Fruit fly (Drosophila melanogaster) whole organism, embryonic: Measurements from ENCODE around the gene TotM.

Experiments
- ATbp ChIP-seq: fragments of 200-800 bp; sonication (Bioruptor generic); optimal IDR thresholded peaks from 2 replicates; lab custom pipeline; 2017; ENCODE audit warnings: missing biosample characterization, mild to moderate bottlenecking, missing genetic modification characterization, missing genetic modification reagents
- Asciz ChIP-seq: fragments of 200-800 bp; sonication (Bioruptor generic); optimal IDR thresholded peaks from 2 replicates; lab custom pipeline; 2017; ENCODE audit warnings: missing biosample characterization, mild to moderate bottlenecking, missing genetic modification characterization, missing genetic modification reagents
- Blimp-1 ChIP-seq: fragments of 200-800 bp; sonication (Bioruptor generic); optimal IDR thresholded peaks from 3 replicates; lab custom pipeline; 2018; ENCODE audit warnings: missing biosample characterization, missing genetic modification characterization, mild to moderate bottlenecking, moderate library complexity, missing genetic modification reagents
- CG1024 ChIP-seq: fragments of 200-800 bp; sonication (Bioruptor generic); IDR thresholded peaks from 2 replicates; pipeline ENCODE4 v1.3.6; 2022; ENCODE audit warnings: missing biosample characterization, missing genetic modification characterization
- CG10979 ChIP-seq: fragments of 200-800 bp; sonication (Bioruptor generic); optimal IDR thresholded peaks from 2 replicates; lab custom pipeline; 2018; ENCODE audit warnings: missing biosample characterization, mild to moderate bottlenecking, missing genetic modification characterization, moderate library complexity
- CG11093 ChIP-seq: fragments of 200-800 bp; sonication (Bioruptor generic); IDR thresholded peaks from 3 replicates; pipeline ENCODE4 v1.3.6; 2022; ENCODE audit warnings: missing biosample characterization, missing genetic modification characterization
- CG12104 ChIP-seq: fragments of 200-800 bp; sonication (Bioruptor generic); optimal IDR thresholded peaks from 3 replicates; lab custom pipeline; 2016; ENCODE audit warnings: missing biosample characterization, missing genetic modification characterization
- CG1233 ChIP-seq: fragments of 200-800 bp; sonication (Bioruptor generic); optimal IDR thresholded peaks from 4 replicates; lab custom pipeline; 2018; ENCODE audit warnings: missing biosample characterization, mild to moderate bottlenecking, missing genetic modification characterization
- CG12659 ChIP-seq: fragments of 200-800 bp; sonication (Bioruptor generic); optimal IDR thresholded peaks from 3 replicates; lab custom pipeline; 2017; ENCODE audit warnings: mild to moderate bottlenecking, missing biosample characterization, missing genetic modification reagents, missing genetic modification characterization
- CG13287 ChIP-seq: fragments of 200-800 bp; sonication (Bioruptor generic); IDR thresholded peaks from 2 replicates; pipeline ENCODE4 v1.3.6; 2022; ENCODE audit warnings: missing biosample characterization, missing genetic modification characterization; ENCODE audit not compliant: partially characterized antibody
- CG13894 ChIP-seq: fragments of 200-800 bp; sonication (Bioruptor generic); optimal IDR thresholded peaks from 3 replicates; lab custom pipeline; 2018; ENCODE audit warnings: missing biosample characterization, mild to moderate bottlenecking, missing genetic modification characterization, moderate library complexity
- CG17568 ChIP-seq: fragments of 200-800 bp; sonication (Bioruptor generic); optimal IDR thresholded peaks from 2 replicates; lab custom pipeline; 2018; ENCODE audit warnings: missing biosample characterization, mild to moderate bottlenecking, missing genetic modification characterization, moderate library complexity
- CG18262 ChIP-seq: fragments of 200-800 bp; optimal IDR thresholded peaks from 3 replicates; lab custom pipeline; 2019; ENCODE audit warnings: missing biosample characterization, mild to moderate bottlenecking, missing genetic modification characterization, moderate library complexity
- CG18619 ChIP-seq: fragments of 200-800 bp; sonication (Bioruptor generic); optimal IDR thresholded peaks from 3 replicates; lab custom pipeline; 2017; ENCODE audit warnings: missing biosample characterization, mild to moderate bottlenecking, missing genetic modification characterization
- CG30403 ChIP-seq: fragments of 200-800 bp; sonication (Bioruptor generic); optimal IDR thresholded peaks from 3 replicates; lab custom pipeline; 2016; ENCODE audit warnings: missing biosample characterization, missing genetic modification characterization
- CG3847 ChIP-seq: fragments of 200-800 bp; sonication (Bioruptor generic); IDR thresholded peaks from 2 replicates; pipeline ENCODE4 v1.3.6; 2022; ENCODE audit warnings: missing biosample characterization, missing genetic modification characterization
- CG5180 ChIP-seq: fragments of 200-800 bp; sonication (Bioruptor generic); optimal IDR thresholded peaks from 3 replicates; lab custom pipeline; 2017; ENCODE audit warnings: missing biosample characterization, missing genetic modification characterization, mild to moderate bottlenecking, moderate library complexity, missing genetic modification reagents
- CG6272 ChIP-seq: fragments of 200-800 bp; sonication (Bioruptor generic); IDR thresholded peaks from 2 replicates; pipeline ENCODE4 v1.3.6; 2022; ENCODE audit warnings: missing biosample characterization, missing genetic modification characterization
- CG6683 ChIP-seq: fragments of 200-800 bp; sonication (Bioruptor generic); optimal IDR thresholded peaks from 2 replicates; lab custom pipeline; 2017; ENCODE audit warnings: missing biosample characterization, mild to moderate bottlenecking, missing genetic modification characterization, missing genetic modification reagents
- CG7372 ChIP-seq: fragments of 200-800 bp; sonication (Bioruptor generic); IDR thresholded peaks from 2 replicates; pipeline ENCODE4 v1.3.6; 2022; ENCODE audit warnings: missing biosample characterization, missing genetic modification characterization
- CG8944 ChIP-seq: fragments of 200-800 bp; sonication (Bioruptor generic); optimal IDR thresholded peaks from 3 replicates; lab custom pipeline; 2016; ENCODE audit warnings: missing biosample characterization, missing genetic modification characterization
- Dad ChIP-seq: fragments of 200-800 bp; sonication (Bioruptor generic); optimal IDR thresholded peaks from 3 replicates; lab custom pipeline; 2016; ENCODE audit warnings: missing biosample characterization, missing genetic modification characterization
- E2f1 ChIP-seq: fragments of 200-800 bp; sonication (Bioruptor generic); IDR thresholded peaks from 2 replicates; pipeline ENCODE4 v1.3.6; 2022; ENCODE audit warnings: missing biosample characterization, missing genetic modification characterization
- H2.0 ChIP-seq: fragments of 200-800 bp; sonication (Bioruptor generic); IDR thresholded peaks from 2 replicates; pipeline ENCODE4 v1.3.6; 2022; ENCODE audit warnings: missing biosample characterization, missing genetic modification characterization
- HHEX ChIP-seq: fragments of 200-800 bp; sonication (Bioruptor generic); optimal IDR thresholded peaks from 3 replicates; lab custom pipeline; 2017; ENCODE audit warnings: missing biosample characterization, mild to moderate bottlenecking, missing genetic modification characterization, missing genetic modification reagents
- Hand ChIP-seq: fragments of 200-800 bp; sonication (Bioruptor generic); optimal IDR thresholded peaks from 2 replicates; lab custom pipeline; 2017; ENCODE audit warnings: mild to moderate bottlenecking, missing biosample characterization, missing genetic modification reagents, missing genetic modification characterization
- Hmr ChIP-seq: fragments of 200-800 bp; sonication (Bioruptor generic); optimal IDR thresholded peaks from 3 replicates; lab custom pipeline; 2017; ENCODE audit warnings: mild to moderate bottlenecking, missing biosample characterization, missing genetic modification reagents, missing genetic modification characterization
- Hr39 ChIP-seq: fragments of >200 bp; optimal IDR thresholded peaks from 2 replicates; lab custom pipeline; 2017
- Jarid2 ChIP-seq: fragments of 200-800 bp; sonication (Bioruptor generic); optimal IDR thresholded peaks from 3 replicates; lab custom pipeline; 2017; ENCODE audit warnings: mild to moderate bottlenecking, missing biosample characterization, missing genetic modification reagents, missing genetic modification characterization
- Mrtf ChIP-seq: fragments of 200-800 bp; sonication (Bioruptor generic); IDR thresholded peaks from 3 replicates; pipeline ENCODE4 v1.3.6; 2022; ENCODE audit warnings: missing biosample characterization, missing genetic modification characterization
- Optix ChIP-seq: fragments of 200-800 bp; sonication (Bioruptor generic); IDR thresholded peaks from 3 replicates; pipeline ENCODE4 v1.3.6; 2022; ENCODE audit warnings: missing biosample characterization, missing genetic modification characterization
- Six4 ChIP-seq: fragments of 200-800 bp; sonication (Bioruptor generic); optimal IDR thresholded peaks from 2 replicates; lab custom pipeline; 2016; ENCODE audit warnings: missing biosample characterization, missing genetic modification characterization
- Sry-β ChIP-seq: fragments of 200-800 bp; sonication (Bioruptor generic); optimal IDR thresholded peaks from 2 replicates; lab custom pipeline; 2018; ENCODE audit warnings: missing biosample characterization, mild to moderate bottlenecking, missing genetic modification characterization, moderate library complexity
- ash1 ChIP-seq: fragments of 200-800 bp; sonication (Bioruptor generic); optimal IDR thresholded peaks from 2 replicates; lab custom pipeline; 2018; ENCODE audit warnings: missing biosample characterization, mild to moderate bottlenecking, missing genetic modification characterization
- bcd ChIP-seq: fragments of 200-800 bp; sonication (Bioruptor generic); optimal IDR thresholded peaks from 2 replicates; lab custom pipeline; 2017; ENCODE audit warnings: missing biosample characterization, mild to moderate bottlenecking, missing genetic modification characterization
- caup ChIP-seq: fragments of 200-800 bp; sonication (Bioruptor generic); optimal IDR thresholded peaks from 3 replicates; lab custom pipeline; 2017; ENCODE audit warnings: missing biosample characterization, mild to moderate bottlenecking, missing genetic modification characterization, moderate library complexity; ENCODE audit not compliant: severe bottlenecking
- dmrt11E ChIP-seq: fragments of 200-800 bp; sonication (Bioruptor generic); optimal IDR thresholded peaks from 3 replicates; lab custom pipeline; 2018; ENCODE audit warnings: missing biosample characterization, mild to moderate bottlenecking, missing genetic modification characterization, moderate library complexity
- eve ChIP-seq, 2 experiments: fragments of >200 bp; optimal IDR thresholded peaks; 2 replicates each; lab custom pipeline; 2017; ENCODE audit warnings: missing biosample characterization in 2 of 2, missing genetic modification characterization in 2 of 2
- gce ChIP-seq: fragments of 200-800 bp; sonication (Bioruptor generic); IDR thresholded peaks from 3 replicates; pipeline ENCODE4 v1.3.6; 2022; ENCODE audit warnings: missing biosample characterization, missing genetic modification characterization
- hth ChIP-seq: fragments of >200 bp; optimal IDR thresholded peaks from 2 replicates; lab custom pipeline; 2017; ENCODE audit warnings: inconsistent platforms
- kni ChIP-seq: fragments of 200-800 bp; sonication (Bioruptor generic); optimal IDR thresholded peaks from 3 replicates; lab custom pipeline; 2017; ENCODE audit warnings: mild to moderate bottlenecking, missing biosample characterization, missing genetic modification reagents, missing genetic modification characterization
- lov ChIP-seq, 2 experiments: fragments of 200-800 bp in 1 of 2; fragments of >200 bp in 1 of 2; sonication (Bioruptor generic) in 1 of 2; IDR thresholded peaks in 1 of 2; optimal IDR thresholded peaks in 1 of 2; 2 replicates in 1 of 2; 3 replicates in 1 of 2; pipeline versions ENCODE4 v1.3.6 to Lab custom; 2017 to 2022; ENCODE audit warnings: missing biosample characterization in 1 of 2, missing genetic modification characterization in 1 of 2
- nmo ChIP-seq: fragments of 200-800 bp; sonication (Bioruptor generic); optimal IDR thresholded peaks from 2 replicates; lab custom pipeline; 2018; ENCODE audit warnings: missing biosample characterization, mild to moderate bottlenecking, missing genetic modification characterization, moderate library complexity
- phol ChIP-seq: fragments of 200-800 bp; sonication (Bioruptor generic); optimal IDR thresholded peaks from 3 replicates; lab custom pipeline; 2018; ENCODE audit warnings: missing biosample characterization, mild to moderate bottlenecking, missing genetic modification characterization, moderate library complexity
- shn ChIP-seq: fragments of 200-800 bp; sonication (Bioruptor generic); optimal IDR thresholded peaks from 3 replicates; lab custom pipeline; 2016; ENCODE audit warnings: missing biosample characterization, missing genetic modification characterization
- slou ChIP-seq: fragments of 200-800 bp; sonication (Bioruptor generic); optimal IDR thresholded peaks from 3 replicates; lab custom pipeline; 2016; ENCODE audit warnings: missing biosample characterization, missing genetic modification characterization
- tin ChIP-seq: fragments of 200-800 bp; sonication (Bioruptor generic); optimal IDR thresholded peaks from 3 replicates; lab custom pipeline; 2016; ENCODE audit warnings: missing biosample characterization, missing genetic modification characterization
- zfh1 ChIP-seq: fragments of 200-800 bp; sonication (Bioruptor generic); IDR thresholded peaks from 3 replicates; pipeline ENCODE4 v1.3.6; 2022; ENCODE audit warnings: missing biosample characterization, missing genetic modification characterization

Gene TotM

dm6 chr2L:5324958-5325850 is 4.5 kb upstream of the TotM start (continued):
- TF ChIP-seq phol (tag; lab: Kevin White, UChicago) (peak; percentile 97), CG6272 (GFP tag; lab: Robert Waterston, UW) (peak; percentile 36), CG17568 (GFP tag; lab: Kevin White, UChicago) (no peak), slou (no peak), Asciz (GFP tag; lab: Kevin White, UChicago) (no peak), Optix (peak; percentile 63; the same call in 2 of the 3 replicates), Sry-β (peak; percentile 1), CG1233 (GFP tag; lab: Kevin White, UChicago) (no peak), Hr39 (lab: Kevin White, UChicago) (no peak), ATbp (GFP tag; lab: Kevin White, UChicago) (no peak), Jarid2 (GFP tag; lab: Kevin White, UChicago) (no peak), Dad (GFP tag; lab: Kevin White, UChicago) (no peak), CG13287 (peak; percentile 77), dmrt11E (tag; lab: Kevin White, UChicago) (no peak), CG13894 (tag; lab: Kevin White, UChicago) (no peak), CG6683 (GFP tag; lab: Kevin White, UChicago) (peak; percentile 4), CG5180 (GFP tag; lab: Kevin White, UChicago) (no peak), CG10979 (tag; lab: Kevin White, UChicago) (no peak), Hmr (peak; percentile 66), H2.0 (peak; percentile 63), nmo (GFP tag; lab: Kevin White, UChicago) (peak; percentile 37), CG3847 (GFP tag; lab: Robert Waterston, UW) (peak; percentile 56), gce (GFP tag; lab: Robert Waterston, UW) (no peak), CG30403 (peak; percentile 14), Blimp-1 (GFP tag; lab: Kevin White, UChicago) (no peak), CG7372 (GFP tag; lab: Robert Waterston, UW) (0 out of 2 replicates have a peak, but pooled peaks have one; percentile 6), CG18262 (tag; lab: Kevin White, UChicago) (no peak), Mrtf (GFP tag; lab: Robert Waterston, UW) (peak; percentile 61; the same call in 2 of the 3 replicates), Hand (GFP tag; lab: Kevin White, UChicago) (no peak), CG12104 (GFP tag; lab: Kevin White, UChicago) (no peak), shn (GFP tag; lab: Kevin White, UChicago) (no peak), HHEX (GFP tag; lab: Kevin White, UChicago) (no peak), zfh1 (peak; percentile 31; the same call in 1 of the 3 replicates), CG11093 (GFP tag; lab: Robert Waterston, UW) (no peak), tin (GFP tag; lab: Kevin White, UChicago) (peak; percentile 28), CG1024 (no peak), hth (no peak), kni (GFP tag; lab: Kevin White, UChicago) (peak; percentile 5), CG12659 (GFP tag; lab: Kevin White, UChicago) (no peak), ash1 (no peak), eve (GFP tag; optimal IDR thresholded peaks at IDR 0.05; lab: Kevin White, UChicago) (no peak), bcd (GFP tag; lab: Kevin White, UChicago) (peak; percentile 25), lov (optimal IDR thresholded peaks at IDR 0.05; lab: Kevin White, UChicago) (no peak), lov (GFP tag; IDR thresholded peaks at IDR 0.05; lab: Robert Waterston, UW) (no peak), caup (no peak), E2f1 (GFP tag; lab: Robert Waterston, UW) (peak; percentile 76), CG18619 (GFP tag; lab: Kevin White, UChicago) (peak; percentile 13), Six4 (no peak), CG8944 (GFP tag; lab: Kevin White, UChicago) (peak; percentile 24)
